Worm (Caenorhabditis elegans) whole organism, L4 larva: Measurements from ENCODE around the gene gtf-2H5.

Experiments
- D1046.2 ChIP-seq: fragments of 200-800 bp; sonication (Bioruptor generic); IDR thresholded peaks from 2 replicates; pipeline ENCODE4 v1.3.6; 2022; ENCODE audit warnings: missing genetic modification characterization, missing compliant biosample characterization
- F37D6.2 ChIP-seq: sonication (generic microtip); optimal IDR thresholded peaks from 2 replicates; lab custom pipeline; 2016; ENCODE audit warnings: mild to moderate bottlenecking, missing genetic modification characterization, missing compliant biosample characterization
- F44E2.7 ChIP-seq: fragments of 200-800 bp; sonication (Bioruptor generic); IDR thresholded peaks from 2 replicates; pipeline ENCODE4 v2.1.2; 2022; ENCODE audit warnings: missing genetic modification characterization, missing compliant biosample characterization
- Y48G9A.11 ChIP-seq: fragments of 200-800 bp; sonication (Bioruptor generic); IDR thresholded peaks from 2 replicates; pipeline ENCODE4 v1.3.6; 2022; ENCODE audit warnings: missing genetic modification reagents, missing genetic modification characterization, missing compliant biosample characterization
- Y5F2A.4 ChIP-seq: fragments of 200-800 bp; sonication (Bioruptor generic); optimal IDR thresholded peaks from 2 replicates; lab custom pipeline; 2018; ENCODE audit warnings: mild to moderate bottlenecking, missing genetic modification characterization, missing compliant biosample characterization
- ZK337.2 ChIP-seq: fragments of 200-800 bp; sonication (Bioruptor generic); IDR thresholded peaks from 2 replicates; pipeline ENCODE4 v1.3.6; 2022; ENCODE audit warnings: missing genetic modification reagents, missing genetic modification characterization, missing compliant biosample characterization
- ZK546.5 ChIP-seq, 2 experiments: sonication (generic microtip); optimal IDR thresholded peaks; 2 replicates each; lab custom pipeline; 2017; ENCODE audit warnings: missing biosample characterization in 2 of 2, missing genetic modification characterization in 2 of 2
- aha-1 ChIP-seq: fragments of 150-350 bp; peaks from one replicate; lab custom pipeline; 2014; ENCODE audit warnings: missing biosample characterization, missing genetic modification characterization
- arid-1 ChIP-seq: fragments of 200-800 bp; sonication (Bioruptor generic); conservative IDR thresholded peaks from 2 replicates; pipeline ENCODE4 v1.3.6; 2022; ENCODE audit warnings: missing genetic modification reagents, missing genetic modification characterization, missing compliant biosample characterization
- ceh-28 ChIP-seq: fragments of 150-350 bp; optimal IDR thresholded peaks from 2 replicates; lab custom pipeline; 2014; ENCODE audit warnings: missing biosample characterization, missing genetic modification reagents, missing genetic modification characterization
- ceh-32 ChIP-seq: sonication (generic microtip); optimal IDR thresholded peaks from 2 replicates; lab custom pipeline; 2016; ENCODE audit warnings: mild to moderate bottlenecking, missing genetic modification characterization, missing compliant biosample characterization; ENCODE audit not compliant: poor library complexity
- ceh-82 ChIP-seq: sonication (generic microtip); optimal IDR thresholded peaks from 2 replicates; lab custom pipeline; 2017; ENCODE audit warnings: missing biosample characterization, missing genetic modification characterization
- daf-16 ChIP-seq, 3 experiments: sonication (generic microtip); optimal IDR thresholded peaks; 2 replicates each; lab custom pipeline; 2016 to 2017; ENCODE audit warnings: missing genetic modification characterization in 3 of 3, missing genetic modification reagents in 3 of 3, mild to moderate bottlenecking in 2 of 3, missing compliant biosample characterization in 2 of 3, missing biosample characterization in 1 of 3, moderate library complexity in 1 of 3
- daf-19 ChIP-seq: fragments of 200-800 bp; sonication (Bioruptor generic); conservative IDR thresholded peaks from 2 replicates; pipeline ENCODE4 v1.3.6; 2022; ENCODE audit warnings: missing genetic modification characterization, missing compliant biosample characterization
- duxl-1 ChIP-seq: sonication (generic microtip); optimal IDR thresholded peaks from 2 replicates; lab custom pipeline; 2016; ENCODE audit warnings: mild to moderate bottlenecking, missing genetic modification characterization, moderate library complexity, missing compliant biosample characterization; ENCODE audit not compliant: poor library complexity
- dve-1 ChIP-seq: sonication (generic microtip); optimal IDR thresholded peaks from 2 replicates; lab custom pipeline; 2017; ENCODE audit warnings: antibody characterized with exemption, mild to moderate bottlenecking, missing genetic modification characterization, missing compliant biosample characterization; ENCODE audit not compliant: insufficient read depth
- egl-27 ChIP-seq: sonication (generic microtip); optimal IDR thresholded peaks from 3 replicates; lab custom pipeline; 2017; ENCODE audit warnings: missing biosample characterization, missing genetic modification reagents, missing genetic modification characterization
- egl-43 ChIP-seq: fragments of 200-800 bp; sonication (Bioruptor generic); IDR thresholded peaks from 2 replicates; pipeline ENCODE4 v1.3.6; 2022; ENCODE audit warnings: missing genetic modification reagents, missing genetic modification characterization, missing compliant biosample characterization
- fos-1 ChIP-seq: fragments of 150-350 bp; optimal IDR thresholded peaks from 2 replicates; lab custom pipeline; 2014; ENCODE audit warnings: missing biosample characterization, missing genetic modification characterization
- gei-8 ChIP-seq: fragments of 200-800 bp; sonication (Bioruptor generic); optimal IDR thresholded peaks from 2 replicates; lab custom pipeline; 2018; ENCODE audit warnings: mild to moderate bottlenecking, missing genetic modification characterization, missing compliant biosample characterization
- hlh-11 ChIP-seq: fragments of 200-800 bp; sonication (Bioruptor generic); optimal IDR thresholded peaks from 2 replicates; lab custom pipeline; 2018; ENCODE audit warnings: mild to moderate bottlenecking, missing genetic modification characterization, missing compliant biosample characterization
- hlh-30 ChIP-seq: sonication (generic microtip); optimal IDR thresholded peaks from 2 replicates; lab custom pipeline; 2017; ENCODE audit warnings: antibody characterized with exemption, mild to moderate bottlenecking, missing genetic modification characterization, missing compliant biosample characterization; ENCODE audit not compliant: insufficient read depth
- lim-7 ChIP-seq: fragments of 200-800 bp; sonication (Bioruptor generic); IDR thresholded peaks from 2 replicates; pipeline ENCODE4 v1.3.6; 2022; ENCODE audit warnings: missing genetic modification characterization, missing compliant biosample characterization
- lir-3 ChIP-seq: sonication (generic microtip); optimal IDR thresholded peaks from 2 replicates; lab custom pipeline; 2016; ENCODE audit warnings: mild to moderate bottlenecking, missing genetic modification characterization, missing compliant biosample characterization
- madf-9 ChIP-seq: fragments of 200-800 bp; sonication (Bioruptor generic); conservative IDR thresholded peaks from 2 replicates; pipeline ENCODE4 v1.3.6; 2022; ENCODE audit warnings: missing genetic modification reagents, missing genetic modification characterization, missing compliant biosample characterization
- mep-1 ChIP-seq: fragments of 150-350 bp; sonication (generic microtip); optimal IDR thresholded peaks from 3 replicates; lab custom pipeline; 2014; ENCODE audit warnings: missing biosample characterization, missing genetic modification characterization
- mes-2 ChIP-seq: sonication (generic microtip); optimal IDR thresholded peaks from 2 replicates; lab custom pipeline; 2016; ENCODE audit warnings: missing genotype, mild to moderate bottlenecking, missing genetic modification characterization, missing compliant biosample characterization; ENCODE audit not compliant: poor library complexity, severe bottlenecking
- nhr-10 ChIP-seq: fragments of 150-350 bp; optimal IDR thresholded peaks from 2 replicates; lab custom pipeline; 2014; ENCODE audit warnings: missing biosample characterization, missing genetic modification characterization
- nhr-102 ChIP-seq: sonication (generic microtip); optimal IDR thresholded peaks from 2 replicates; lab custom pipeline; 2016; ENCODE audit warnings: mild to moderate bottlenecking, missing genetic modification characterization, moderate library complexity, missing compliant biosample characterization
- nhr-11 ChIP-seq: fragments of 150-350 bp; optimal IDR thresholded peaks from 2 replicates; lab custom pipeline; 2014; ENCODE audit warnings: missing biosample characterization, missing genetic modification characterization
- nhr-111 ChIP-seq: fragments of 200-800 bp; sonication (Bioruptor generic); optimal IDR thresholded peaks from 2 replicates; lab custom pipeline; 2018; ENCODE audit warnings: mild to moderate bottlenecking, missing genetic modification characterization, missing compliant biosample characterization
- nhr-25 ChIP-seq: sonication (generic microtip); optimal IDR thresholded peaks from 2 replicates; lab custom pipeline; 2017; ENCODE audit warnings: missing genetic modification characterization, mild to moderate bottlenecking, missing compliant biosample characterization, antibody characterized with exemption, moderate library complexity, borderline replicate concordance; ENCODE audit not compliant: insufficient read depth
- nhr-42 ChIP-seq: fragments of 200-800 bp; sonication (Bioruptor generic); IDR thresholded peaks from 2 replicates; pipeline ENCODE4 v1.3.6; 2022; ENCODE audit warnings: missing genetic modification characterization, missing compliant biosample characterization
- nhr-48 ChIP-seq: sonication (generic microtip); optimal IDR thresholded peaks from 2 replicates; lab custom pipeline; 2016; ENCODE audit warnings: mild to moderate bottlenecking, missing genetic modification characterization, missing compliant biosample characterization
- nhr-77 ChIP-seq: fragments of 150-350 bp; optimal IDR thresholded peaks from 2 replicates; lab custom pipeline; 2014; ENCODE audit warnings: missing biosample characterization, missing genetic modification characterization
- pha-4 ChIP-seq, 2 experiments: fragments of 150-350 bp in 1 of 2; fragments of 200-800 bp in 1 of 2; sonication (Bioruptor generic) in 1 of 2; IDR thresholded peaks in 1 of 2; optimal IDR thresholded peaks in 1 of 2; 2 replicates each; pipeline versions ENCODE4 v1.3.6 to Lab custom; 2014 to 2022; ENCODE audit warnings: missing genetic modification characterization in 2 of 2, missing genetic modification reagents in 2 of 2, missing biosample characterization in 1 of 2, missing compliant biosample characterization in 1 of 2
- php-3 ChIP-seq: fragments of 200-800 bp; sonication (Bioruptor generic); IDR thresholded peaks from 2 replicates; pipeline ENCODE4 v1.3.6; 2022; ENCODE audit warnings: missing genetic modification reagents, missing genetic modification characterization, missing compliant biosample characterization
- saeg-2 ChIP-seq: fragments of 200-800 bp; sonication (Bioruptor generic); IDR thresholded peaks from 2 replicates; pipeline ENCODE4 v1.3.6; 2022; ENCODE audit warnings: missing genetic modification reagents, missing genetic modification characterization, missing compliant biosample characterization
- snpc-1.2 ChIP-seq: fragments of 200-800 bp; sonication (Bioruptor generic); IDR thresholded peaks from 2 replicates; pipeline ENCODE4 v1.3.6; 2022; ENCODE audit warnings: missing genetic modification reagents, missing genetic modification characterization, missing compliant biosample characterization
- spr-1 ChIP-seq: sonication (generic microtip); optimal IDR thresholded peaks from 2 replicates; lab custom pipeline; 2016; ENCODE audit warnings: mild to moderate bottlenecking, missing genetic modification characterization, missing compliant biosample characterization
- spr-3 ChIP-seq: fragments of 200-800 bp; sonication (Bioruptor generic); optimal IDR thresholded peaks from 2 replicates; lab custom pipeline; 2018; ENCODE audit warnings: mild to moderate bottlenecking, missing genetic modification characterization, missing compliant biosample characterization
- tra-1 ChIP-seq: fragments of 200-800 bp; sonication (Bioruptor generic); IDR thresholded peaks from 2 replicates; pipeline ENCODE4 v1.3.6; 2022; ENCODE audit warnings: missing genetic modification reagents, missing genetic modification characterization, missing compliant biosample characterization
- unc-130 ChIP-seq: sonication (generic microtip); optimal IDR thresholded peaks from 2 replicates; lab custom pipeline; 2016; ENCODE audit warnings: missing genetic modification reagents, missing genetic modification characterization, missing compliant biosample characterization
- unc-39 ChIP-seq: sonication (generic microtip); optimal IDR thresholded peaks from 2 replicates; lab custom pipeline; 2017; ENCODE audit warnings: missing biosample characterization, missing genetic modification characterization
- unc-62 ChIP-seq, 3 experiments: fragments of 150-350 bp in 1 of 3; sonication (generic microtip); optimal IDR thresholded peaks in 2 of 3; peaks in 1 of 3; 1 replicate in 1 of 3; 2 replicates in 2 of 3; lab custom pipeline; 2014 to 2017; ENCODE audit warnings: missing biosample characterization in 3 of 3, missing genetic modification characterization in 3 of 3, missing genetic modification reagents in 3 of 3, missing genotype in 1 of 3
- zag-1 ChIP-seq: fragments of 150-350 bp; optimal IDR thresholded peaks from 2 replicates; lab custom pipeline; 2014; ENCODE audit warnings: missing biosample characterization, missing genetic modification characterization
- zfp-2 ChIP-seq: sonication (generic microtip); optimal IDR thresholded peaks from 2 replicates; lab custom pipeline; 2016; ENCODE audit warnings: mild to moderate bottlenecking, missing genetic modification characterization, missing compliant biosample characterization
- zfp-3 ChIP-seq: fragments of 200-800 bp; sonication (Bioruptor generic); conservative IDR thresholded peaks from 2 replicates; pipeline ENCODE4 v1.3.6; 2022; ENCODE audit warnings: missing genetic modification reagents, missing genetic modification characterization, missing compliant biosample characterization

Gene gtf-2H5

ce11 chrIII:600316-600932, 23.1 kb upstream of the gtf-2H5 start, which contains the start of gene lec-6 (continued):
- no peak for TF ChIP-seq duxl-1 (tag; lab: Kevin White, UChicago)
- TF ChIP-seq ceh-82 (tag; lab: Kevin White, UChicago): no peak
- no peak for TF ChIP-seq nhr-111
- TF ChIP-seq mep-1 (tag; lab: Kevin White, UChicago): peak; percentile 51
- TF ChIP-seq fos-1 (tag; lab: Kevin White, UChicago): peak; percentile 69
- TF ChIP-seq spr-1: no peak
- no peak for TF ChIP-seq F44E2.7 (GFP tag; lab: Robert Waterston, UW)
- TF ChIP-seq zfp-3: no peak
- no peak for TF ChIP-seq egl-43 (GFP tag; lab: Robert Waterston, UW)
- no peak for TF ChIP-seq nhr-42 (GFP tag; lab: Robert Waterston, UW)
- TF ChIP-seq lir-3: no peak
- peak; percentile 96 for TF ChIP-seq dve-1 (tag; lab: Kevin White, UChicago)
- TF ChIP-seq gei-8: no peak
- TF ChIP-seq aha-1 (tag; lab: Kevin White, UChicago): no peak
- no peak for TF ChIP-seq ZK546.5 (tag; optimal IDR thresholded peaks at IDR 0.05; lab: Kevin White, UChicago)
- TF ChIP-seq snpc-1.2 (GFP tag; lab: Robert Waterston, UW): no peak
- TF ChIP-seq ZK337.2 (GFP tag; lab: Robert Waterston, UW): no peak
- TF ChIP-seq unc-62 (GFP tag; optimal IDR thresholded peaks at IDR 0.05 in 1 of 2; lab: Kevin White, UChicago): peak; percentile 74 to 78
- TF ChIP-seq unc-62 (tag; optimal IDR thresholded peaks at IDR 0.05; lab: Kevin White, UChicago): no peak
- peak; percentile 75 for TF ChIP-seq tra-1 (GFP tag; lab: Robert Waterston, UW)
- no peak for TF ChIP-seq unc-39 (tag; lab: Kevin White, UChicago)
- TF ChIP-seq spr-3 (GFP tag; lab: Kevin White, UChicago): no peak
- no peak for TF ChIP-seq zfp-2 (tag; lab: Kevin White, UChicago)
- no peak for TF ChIP-seq nhr-11 (tag; lab: Kevin White, UChicago)
- TF ChIP-seq daf-19: no peak
- no peak for TF ChIP-seq unc-130 (GFP tag; lab: Kevin White, UChicago)
- TF ChIP-seq nhr-48: peak; percentile 90
- TF ChIP-seq nhr-25 (tag; lab: Kevin White, UChicago): no peak
- peak; percentile 69 for TF ChIP-seq nhr-102
- no peak for TF ChIP-seq D1046.2 (GFP tag; lab: Robert Waterston, UW)
- TF ChIP-seq hlh-30 (tag; lab: Kevin White, UChicago): peak; percentile 60
- peak; percentile 89 for TF ChIP-seq php-3 (GFP tag; lab: Robert Waterston, UW)
- peak; percentile 59 for TF ChIP-seq pha-4 (GFP tag; IDR thresholded peaks at IDR 0.05; lab: Robert Waterston, UW)
- peak; percentile 79 for TF ChIP-seq pha-4 (tag; optimal IDR thresholded peaks at IDR 0.05; lab: Kevin White, UChicago)

DNA sequence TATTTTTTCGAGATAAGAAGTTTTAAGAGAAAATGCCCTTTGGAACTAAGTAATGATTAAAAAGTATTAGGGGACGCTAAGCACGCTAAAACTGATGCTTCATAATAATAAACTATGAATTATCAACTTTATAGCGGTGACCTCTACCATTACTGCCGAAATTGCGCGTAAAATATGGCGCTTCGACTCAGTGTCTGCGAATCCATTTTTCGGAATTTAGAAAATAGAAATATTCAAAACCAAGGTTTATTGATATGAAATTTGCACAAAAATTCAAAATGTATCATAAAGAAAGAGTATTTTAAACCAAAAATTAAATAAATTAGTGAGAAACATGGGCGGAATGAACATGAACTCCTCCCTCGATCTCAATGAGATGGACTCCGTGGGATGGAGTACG, 21.9 kb upstream of the gtf-2H5 start:
- TF ChIP-seq Y48G9A.11 (no peak), egl-27 (tag; lab: Kevin White, UChicago) (no peak), zag-1 (tag; lab: Kevin White, UChicago) (no peak), nhr-10 (tag; lab: Kevin White, UChicago) (peak; percentile 1), nhr-102 (peak; percentile 23), mes-2 (tag; lab: Kevin White, UChicago) (peak; percentile 31), ceh-28 (tag; lab: Kevin White, UChicago) (no peak), ceh-32 (tag; lab: Kevin White, UChicago) (no peak), hlh-11 (tag; lab: Kevin White, UChicago) (peak; percentile 18), snpc-1.2 (GFP tag; lab: Robert Waterston, UW) (no peak), egl-43 (GFP tag; lab: Robert Waterston, UW) (no peak), daf-16 (GFP tag; optimal IDR thresholded peaks at IDR 0.05; lab: Kevin White, UChicago) (no peak), daf-16 (tag; optimal IDR thresholded peaks at IDR 0.05; lab: Kevin White, UChicago) (peak; percentile 72), F37D6.2 (no peak), madf-9 (GFP tag; lab: Robert Waterston, UW) (no peak), saeg-2 (GFP tag; lab: Robert Waterston, UW) (no peak), nhr-111 (no peak), arid-1 (GFP tag; lab: Robert Waterston, UW) (no peak), Y5F2A.4 (GFP tag; lab: Kevin White, UChicago) (no peak), zfp-3 (0 out of 2 replicates have a peak, but pooled peaks have one; percentile 52), nhr-77 (tag; lab: Kevin White, UChicago) (peak; percentile 27), lim-7 (GFP tag; lab: Robert Waterston, UW) (no peak)
